Worm (Caenorhabditis elegans): ENCODE measurements around the gene C27H6.8.

DNA sequence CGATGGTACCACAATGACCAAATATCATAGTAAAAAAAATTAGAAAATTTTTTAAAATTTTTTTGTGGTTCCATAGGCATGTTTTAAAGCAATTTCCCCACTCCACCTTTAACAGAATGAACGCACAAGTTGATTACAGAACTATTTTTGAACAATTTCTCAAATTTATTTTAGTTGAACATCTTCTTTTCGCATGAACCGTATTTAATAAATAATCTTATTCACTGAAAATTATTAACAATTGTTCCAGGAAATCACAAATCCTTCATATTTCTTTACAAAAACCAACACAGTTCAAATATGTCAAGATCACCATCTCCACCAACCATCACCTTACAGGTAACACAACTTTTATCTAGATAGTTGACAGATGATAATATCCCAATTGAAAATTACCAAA lies 24.0 kb upstream of the C27H6.8 start, which contains the start of gene lea-1:
- TF ChIP-seq F13C5.2 (tag; optimal IDR thresholded peaks at IDR 0.05) (no peak), ama-1 (optimal IDR thresholded peaks at IDR 0.05) (no peak), tra-4 (tag; optimal IDR thresholded peaks at IDR 0.05) (no peak), flt-1 (GFP tag; IDR thresholded peaks at IDR 0.05) (no peak), ets-7 (tag; optimal IDR thresholded peaks at IDR 0.05) (no peak), hmbx-1 (tag; optimal IDR thresholded peaks at IDR 0.05) (no peak), B0310.2 (tag; optimal IDR thresholded peaks at IDR 0.05) (no peak), pes-1 (GFP tag; IDR thresholded peaks at IDR 0.05) (no peak), ceh-36 (tag; optimal IDR thresholded peaks at IDR 0.05) (no peak), hnd-1 (tag; optimal IDR thresholded peaks at IDR 0.05) (no peak), aly-1 (tag; optimal IDR thresholded peaks at IDR 0.05) (no peak), sea-1 (GFP tag; conservative IDR thresholded peaks at IDR 0.05) (no peak), hmg-4 (GFP tag; optimal IDR thresholded peaks at IDR 0.05) (no peak), tbx-37 (GFP tag; conservative IDR thresholded peaks at IDR 0.05) (no peak)

All from whole organism, early embryonic.